Worm (Caenorhabditis elegans) whole organism, young adult: Measurements from ENCODE around the gene F53G2.1.

ENCODE experiments used
- F23B12.7 ChIP-seq: sonication (generic microtip); optimal IDR thresholded peaks from 2 replicates; lab custom pipeline; 2017; ENCODE audit warnings: missing genetic modification characterization, mild to moderate bottlenecking, missing compliant biosample characterization, antibody characterized with exemption, moderate library complexity; ENCODE audit not compliant: insufficient read depth
- ama-1 ChIP-seq, 3 experiments: fragments of 150-350 bp in 1 of 3; sonication (generic microtip) in 2 of 3; optimal IDR thresholded peaks; 2 replicates each; lab custom pipeline; 2014 to 2018; ENCODE audit warnings: missing biosample characterization in 2 of 3, missing genetic modification characterization in 2 of 3, missing genetic modification reagents in 2 of 3
- ccch-3 ChIP-seq: fragments of 200-800 bp; sonication (Bioruptor generic); optimal IDR thresholded peaks from 2 replicates; lab custom pipeline; 2018; ENCODE audit warnings: mild to moderate bottlenecking, missing genetic modification characterization, missing compliant biosample characterization
- him-1 ChIP-seq: sonication (generic microtip); optimal IDR thresholded peaks from 2 replicates; lab custom pipeline; 2016; ENCODE audit warnings: missing genotype, missing genetic modification reagents, missing genetic modification characterization, missing compliant biosample characterization
- hlh-26 ChIP-seq: fragments of 200-800 bp; sonication (Bioruptor generic); conservative IDR thresholded peaks from 2 replicates; pipeline ENCODE4 v1.3.6; 2022; ENCODE audit warnings: missing genetic modification reagents, missing genetic modification characterization, missing compliant biosample characterization
- hmg-20 ChIP-seq: fragments of 200-800 bp; sonication (Bioruptor generic); IDR thresholded peaks from 2 replicates; pipeline ENCODE4 v1.3.6; 2022; ENCODE audit warnings: missing genetic modification reagents, missing genetic modification characterization, missing compliant biosample characterization
- lin-26 ChIP-seq: fragments of 200-800 bp; sonication (Bioruptor generic); IDR thresholded peaks from 2 replicates; pipeline ENCODE4 v1.3.6; 2022; ENCODE audit warnings: missing genetic modification reagents, missing genetic modification characterization, missing compliant biosample characterization
- nhr-179 ChIP-seq: sonication (generic microtip); optimal IDR thresholded peaks from 2 replicates; lab custom pipeline; 2016; ENCODE audit warnings: mild to moderate bottlenecking, missing genetic modification characterization, missing compliant biosample characterization
- nhr-90 ChIP-seq: sonication (generic microtip); optimal IDR thresholded peaks from 2 replicates; lab custom pipeline; 2016; ENCODE audit warnings: missing genotype, mild to moderate bottlenecking, missing genetic modification characterization, missing compliant biosample characterization
- unc-62 ChIP-seq: fragments of 150-350 bp; optimal IDR thresholded peaks from 2 replicates; lab custom pipeline; 2014; ENCODE audit warnings: missing biosample characterization, missing genetic modification reagents, missing genetic modification characterization
- ztf-18 ChIP-seq: sonication (generic microtip); optimal IDR thresholded peaks from 2 replicates; lab custom pipeline; 2016; ENCODE audit warnings: missing genotype, mild to moderate bottlenecking, missing genetic modification characterization, missing compliant biosample characterization
- ztf-3 ChIP-seq: fragments of 200-800 bp; sonication (Bioruptor generic); optimal IDR thresholded peaks from 2 replicates; lab custom pipeline; 2018; ENCODE audit warnings: mild to moderate bottlenecking, missing genetic modification characterization, missing compliant biosample characterization

DNA sequence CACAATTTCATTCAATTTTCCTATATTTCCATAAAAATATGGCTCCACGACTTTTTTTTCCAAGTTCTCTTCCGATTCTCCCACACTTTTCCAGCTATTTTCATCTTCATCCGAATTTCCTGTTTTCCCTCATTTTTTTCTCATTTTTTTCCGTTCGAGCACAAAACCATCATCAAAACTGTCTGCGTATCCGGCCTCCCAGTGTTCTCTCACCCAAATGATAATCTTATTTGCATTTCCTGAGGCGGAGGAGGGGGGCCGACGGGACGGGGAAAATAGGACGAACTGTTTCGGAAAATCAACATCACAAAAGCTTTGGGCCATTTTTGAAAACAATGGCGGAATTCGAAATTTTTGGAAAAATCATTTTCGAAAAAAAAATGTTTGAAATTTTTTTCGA is 48.2 kb upstream of the F53G2.1 start:
- TF ChIP-seq ztf-3 (GFP tag; lab: Kevin White, UChicago) (no peak), nhr-90 (tag; lab: Kevin White, UChicago) (no peak), hlh-26 (GFP tag; lab: Robert Waterston, UW) (no peak), him-1 (tag; lab: Kevin White, UChicago) (no peak), unc-62 (GFP tag; lab: Kevin White, UChicago) (no peak), lin-26 (no peak), ama-1 (optimal IDR thresholded peaks at IDR 0.05; lab: Kevin White, UChicago) (no peak), ama-1 (GFP tag; optimal IDR thresholded peaks at IDR 0.05; lab: Kevin White, UChicago) (no peak), ccch-3 (no peak), F23B12.7 (tag; lab: Kevin White, UChicago) (no peak), ztf-18 (tag; lab: Kevin White, UChicago) (no peak), nhr-179 (tag; lab: Kevin White, UChicago) (no peak), hmg-20 (GFP tag; lab: Robert Waterston, UW) (no peak)
